Fruit fly (Drosophila melanogaster) whole organism, embryonic: ENCODE measurements around the gene wuho.

Source experiments
- Atf6 ChIP-seq: fragments of 200-800 bp; sonication (Bioruptor generic); IDR thresholded peaks from 2 replicates; pipeline ENCODE4 v1.3.6; 2022; ENCODE audit warnings: missing biosample characterization, missing genetic modification characterization
- B-H1 ChIP-seq: fragments of 200-800 bp; sonication (Bioruptor generic); IDR thresholded peaks from 3 replicates; pipeline ENCODE4 v1.3.6; 2022; ENCODE audit warnings: missing biosample characterization, missing genetic modification characterization
- Blimp-1 ChIP-seq: fragments of 200-800 bp; sonication (Bioruptor generic); optimal IDR thresholded peaks from 3 replicates; lab custom pipeline; 2018; ENCODE audit warnings: missing biosample characterization, missing genetic modification characterization, mild to moderate bottlenecking, moderate library complexity, missing genetic modification reagents
- CG12659 ChIP-seq: fragments of 200-800 bp; sonication (Bioruptor generic); optimal IDR thresholded peaks from 3 replicates; lab custom pipeline; 2017; ENCODE audit warnings: mild to moderate bottlenecking, missing biosample characterization, missing genetic modification reagents, missing genetic modification characterization
- CG15696 ChIP-seq: fragments of 200-800 bp; sonication (Bioruptor generic); optimal IDR thresholded peaks from 2 replicates; lab custom pipeline; 2019; ENCODE audit warnings: missing biosample characterization, mild to moderate bottlenecking, missing genetic modification characterization, moderate library complexity
- CG16779 ChIP-seq: fragments of 200-800 bp; sonication (Bioruptor generic); IDR thresholded peaks from 2 replicates; pipeline ENCODE4 v1.3.6; 2022; ENCODE audit warnings: missing biosample characterization, missing genetic modification characterization
- CG16863 ChIP-seq: fragments of 200-800 bp; sonication (Bioruptor generic); optimal IDR thresholded peaks from 3 replicates; lab custom pipeline; 2016; ENCODE audit warnings: missing biosample characterization, missing genetic modification characterization
- CG17186 ChIP-seq: fragments of 200-800 bp; sonication (Bioruptor generic); optimal IDR thresholded peaks from 3 replicates; lab custom pipeline; 2017; ENCODE audit warnings: missing biosample characterization, missing genetic modification reagents, missing genetic modification characterization
- CG17385 ChIP-seq: fragments of 200-800 bp; sonication (Bioruptor generic); optimal IDR thresholded peaks from 3 replicates; lab custom pipeline; 2018; ENCODE audit warnings: missing biosample characterization, mild to moderate bottlenecking, missing genetic modification characterization
- CG18599 ChIP-seq: fragments of 200-800 bp; sonication (Bioruptor generic); optimal IDR thresholded peaks from 3 replicates; lab custom pipeline; 2017; ENCODE audit warnings: missing biosample characterization, missing genetic modification characterization, mild to moderate bottlenecking, moderate library complexity, missing genetic modification reagents
- CG2116 ChIP-seq: fragments of 200-800 bp; sonication (Bioruptor generic); optimal IDR thresholded peaks from 3 replicates; lab custom pipeline; 2018; ENCODE audit warnings: missing biosample characterization, mild to moderate bottlenecking, missing genetic modification characterization
- CG33557 ChIP-seq: fragments of 200-800 bp; sonication (Bioruptor generic); optimal IDR thresholded peaks from 2 replicates; lab custom pipeline; 2019; ENCODE audit warnings: missing biosample characterization, mild to moderate bottlenecking, missing genetic modification characterization, moderate library complexity
- CG3995 ChIP-seq: fragments of 200-800 bp; sonication (Bioruptor generic); optimal IDR thresholded peaks from 3 replicates; lab custom pipeline; 2016; ENCODE audit warnings: missing biosample characterization, missing genetic modification characterization
- CG4328 ChIP-seq: fragments of 200-800 bp; sonication (Bioruptor generic); optimal IDR thresholded peaks from 3 replicates; lab custom pipeline; 2017; ENCODE audit warnings: missing biosample characterization, missing genetic modification reagents, missing genetic modification characterization
- CG6765 ChIP-seq: fragments of 200-800 bp; sonication (Bioruptor generic); optimal IDR thresholded peaks from 3 replicates; lab custom pipeline; 2017; ENCODE audit warnings: missing biosample characterization, mild to moderate bottlenecking, missing genetic modification characterization
- CG9932 ChIP-seq: fragments of 200-800 bp; sonication (Bioruptor generic); IDR thresholded peaks from 2 replicates; pipeline ENCODE4 v1.3.6; 2022; ENCODE audit warnings: missing biosample characterization, missing genetic modification characterization
- Camta ChIP-seq: fragments of 200-800 bp; sonication (Bioruptor generic); optimal IDR thresholded peaks from 2 replicates; lab custom pipeline; 2016; ENCODE audit warnings: missing biosample characterization, missing genetic modification characterization
- Dp ChIP-seq: fragments of 200-800 bp; sonication (Bioruptor generic); optimal IDR thresholded peaks from 2 replicates; lab custom pipeline; 2018; ENCODE audit warnings: missing biosample characterization, mild to moderate bottlenecking, missing genetic modification characterization, moderate library complexity
- Ets65A ChIP-seq: fragments of 200-800 bp; sonication (Bioruptor generic); peaks from one replicate; lab custom pipeline; 2016; ENCODE audit warnings: missing biosample characterization, missing genetic modification characterization
- Ets97D ChIP-seq: fragments of 200-800 bp; sonication (Bioruptor generic); optimal IDR thresholded peaks from 3 replicates; lab custom pipeline; 2016; ENCODE audit warnings: missing biosample characterization, missing genetic modification characterization
- HLH54F ChIP-seq: fragments of 200-800 bp; sonication (Bioruptor generic); optimal IDR thresholded peaks from 3 replicates; lab custom pipeline; 2016; ENCODE audit warnings: missing biosample characterization, missing genetic modification characterization
- Hmr ChIP-seq: fragments of 200-800 bp; sonication (Bioruptor generic); optimal IDR thresholded peaks from 3 replicates; lab custom pipeline; 2017; ENCODE audit warnings: mild to moderate bottlenecking, missing biosample characterization, missing genetic modification reagents, missing genetic modification characterization
- Mad ChIP-seq: fragments of 200-800 bp; sonication (Bioruptor generic); optimal IDR thresholded peaks from 2 replicates; lab custom pipeline; 2016; ENCODE audit warnings: missing biosample characterization, missing genetic modification characterization
- Oaz ChIP-seq: fragments of 200-800 bp; sonication (Bioruptor generic); IDR thresholded peaks from 2 replicates; pipeline ENCODE4 v1.3.6; 2022; ENCODE audit warnings: missing biosample characterization, missing genetic modification characterization
- Side ChIP-seq: fragments of 200-800 bp; sonication (Bioruptor generic); optimal IDR thresholded peaks from 2 replicates; lab custom pipeline; 2016; ENCODE audit warnings: missing biosample characterization, missing genetic modification characterization
- Xbp1 ChIP-seq: fragments of 200-800 bp; sonication (Bioruptor generic); optimal IDR thresholded peaks from 3 replicates; lab custom pipeline; 2016; ENCODE audit warnings: missing biosample characterization, mild to moderate bottlenecking, missing genetic modification characterization
- ab ChIP-seq: fragments of 200-800 bp; sonication (Bioruptor generic); optimal IDR thresholded peaks from 2 replicates; lab custom pipeline; 2016; ENCODE audit warnings: missing biosample characterization, missing genetic modification characterization
- ara ChIP-seq: fragments of 200-800 bp; sonication (Bioruptor generic); IDR thresholded peaks from 2 replicates; pipeline ENCODE4 v1.3.6; 2022; ENCODE audit warnings: missing biosample characterization, missing genetic modification characterization
- bigmax ChIP-seq: fragments of 200-800 bp; sonication (Bioruptor generic); optimal IDR thresholded peaks from 2 replicates; lab custom pipeline; 2018; ENCODE audit warnings: missing biosample characterization, mild to moderate bottlenecking, missing genetic modification characterization
- crol ChIP-seq: fragments of 200-800 bp; sonication (Bioruptor generic); IDR thresholded peaks from 2 replicates; pipeline ENCODE4 v1.3.6; 2022; ENCODE audit warnings: missing biosample characterization, missing genetic modification characterization
- dpn ChIP-seq, 2 experiments: fragments of 200-800 bp; sonication (Bioruptor generic); optimal IDR thresholded peaks; 3 replicates each; lab custom pipeline; 2016; ENCODE audit warnings: missing biosample characterization in 2 of 2, missing genetic modification characterization in 2 of 2
- dysf ChIP-seq: fragments of 200-800 bp; sonication (Bioruptor generic); IDR thresholded peaks from 3 replicates; pipeline ENCODE4 v1.3.6; 2022; ENCODE audit warnings: missing biosample characterization, missing genetic modification characterization
- gcm2 ChIP-seq: fragments of 200-800 bp; sonication (Bioruptor generic); optimal IDR thresholded peaks from 2 replicates; lab custom pipeline; 2016; ENCODE audit warnings: missing biosample characterization, missing genetic modification characterization
- gt ChIP-seq: fragments of 200-800 bp; sonication (Bioruptor generic); IDR thresholded peaks from 2 replicates; pipeline ENCODE4 v1.3.6; 2022; ENCODE audit warnings: missing biosample characterization, missing genetic modification characterization
- ham ChIP-seq: fragments of 200-800 bp; sonication (Bioruptor generic); IDR thresholded peaks from 2 replicates; pipeline ENCODE4 v1.3.6; 2022; ENCODE audit warnings: missing biosample characterization, missing genetic modification characterization
- lab ChIP-seq: fragments of 200-800 bp; sonication (Bioruptor generic); optimal IDR thresholded peaks from 3 replicates; lab custom pipeline; 2017; ENCODE audit warnings: missing biosample characterization, missing genetic modification characterization, mild to moderate bottlenecking, moderate library complexity, missing genetic modification reagents
- lmd ChIP-seq: fragments of 200-800 bp; sonication (Bioruptor generic); IDR thresholded peaks from 2 replicates; pipeline ENCODE4 v1.3.6; 2022; ENCODE audit warnings: missing biosample characterization, missing genetic modification characterization
- nau ChIP-seq: fragments of 200-800 bp; sonication (Bioruptor generic); optimal IDR thresholded peaks from 3 replicates; lab custom pipeline; 2017; ENCODE audit warnings: missing biosample characterization, mild to moderate bottlenecking, missing genetic modification characterization, missing genetic modification reagents
- otp ChIP-seq: fragments of 200-800 bp; sonication (Bioruptor generic); IDR thresholded peaks from 3 replicates; pipeline ENCODE4, ENCODE4 v1.3.6; 2022; ENCODE audit warnings: missing biosample characterization, missing genetic modification characterization
- peb ChIP-seq: fragments of 200-800 bp; sonication (Bioruptor generic); IDR thresholded peaks from 2 replicates; pipeline ENCODE4 v1.3.6; 2022; ENCODE audit warnings: missing biosample characterization, missing genetic modification characterization
- psq ChIP-seq: fragments of 200-800 bp; sonication (Bioruptor generic); optimal IDR thresholded peaks from 2 replicates; lab custom pipeline; 2017; ENCODE audit warnings: missing biosample characterization, missing genetic modification characterization
- rib ChIP-seq: fragments of 200-800 bp; sonication (Bioruptor generic); IDR thresholded peaks from 2 replicates; pipeline ENCODE4 v1.3.6; 2022; ENCODE audit warnings: missing biosample characterization, missing genetic modification characterization
- salm ChIP-seq: fragments of 200-800 bp; sonication (Bioruptor generic); optimal IDR thresholded peaks from 2 replicates; lab custom pipeline; 2018; ENCODE audit warnings: missing biosample characterization, mild to moderate bottlenecking, missing genetic modification characterization
- shn ChIP-seq: fragments of 200-800 bp; sonication (Bioruptor generic); optimal IDR thresholded peaks from 3 replicates; lab custom pipeline; 2016; ENCODE audit warnings: missing biosample characterization, missing genetic modification characterization
- slou ChIP-seq: fragments of 200-800 bp; sonication (Bioruptor generic); optimal IDR thresholded peaks from 3 replicates; lab custom pipeline; 2016; ENCODE audit warnings: missing biosample characterization, missing genetic modification characterization
- stwl ChIP-seq: fragments of 200-800 bp; sonication (Bioruptor generic); optimal IDR thresholded peaks from 3 replicates; lab custom pipeline; 2018; ENCODE audit warnings: missing biosample characterization, mild to moderate bottlenecking, missing genetic modification characterization, moderate library complexity
- sug ChIP-seq: fragments of 200-800 bp; optimal IDR thresholded peaks from 2 replicates; lab custom pipeline; 2019; ENCODE audit warnings: missing biosample characterization, mild to moderate bottlenecking, missing genetic modification characterization, moderate library complexity
- trem ChIP-seq: fragments of 200-800 bp; optimal IDR thresholded peaks from 3 replicates; lab custom pipeline; 2019; ENCODE audit warnings: missing biosample characterization, mild to moderate bottlenecking, missing genetic modification characterization, moderate library complexity
- ttk ChIP-seq: fragments of 200-800 bp; sonication (Bioruptor generic); IDR thresholded peaks from 2 replicates; pipeline ENCODE4 v2.1.2; 2022; ENCODE audit warnings: missing biosample characterization, missing genetic modification characterization
- vvl ChIP-seq: fragments of 200-800 bp; sonication (Bioruptor generic); IDR thresholded peaks from 2 replicates; pipeline ENCODE4 v1.3.6; 2022; ENCODE audit warnings: missing biosample characterization, missing genetic modification characterization
- z ChIP-seq: fragments of 200-800 bp; sonication (Bioruptor generic); IDR thresholded peaks from 3 replicates; pipeline ENCODE4 v1.3.6; 2022; ENCODE audit warnings: missing biosample characterization, missing genetic modification characterization

wuho gene

DNA sequence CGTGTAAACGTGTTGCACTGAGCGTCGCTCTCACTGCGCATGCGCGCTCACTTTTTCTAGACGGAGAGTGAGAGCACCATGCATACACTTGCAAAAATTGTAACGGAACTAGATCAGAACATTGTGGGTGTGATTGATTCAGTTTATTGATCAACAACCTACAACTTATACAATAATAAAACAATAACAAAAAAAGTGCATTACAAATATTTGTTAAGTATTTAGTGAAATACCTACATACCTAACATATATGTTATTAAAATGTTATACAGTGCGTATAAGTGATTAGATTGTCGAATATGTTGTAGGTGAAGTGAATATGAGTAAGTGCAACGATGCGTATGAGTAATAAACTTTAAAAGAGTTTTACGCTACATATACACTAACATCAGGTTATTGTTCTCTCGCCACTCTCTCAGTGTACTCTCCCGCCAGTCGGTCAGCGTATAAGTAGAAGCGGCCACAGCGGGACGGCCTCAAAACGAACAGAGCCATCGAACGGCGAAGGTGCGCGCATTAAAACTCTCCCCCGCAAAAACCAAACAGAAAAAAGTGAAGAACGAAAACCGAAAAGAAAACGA lies 42.6 kb downstream of the wuho start, which contains the start of gene CG42240 (continued):
- TF ChIP-seq gcm2 (peak; percentile 45), peb (peak; percentile 65), Atf6 (peak; percentile 85), bigmax (GFP tag; lab: Kevin White, UChicago) (no peak), shn (GFP tag; lab: Kevin White, UChicago) (peak; percentile 48), dysf (peak; percentile 93), Dp (GFP tag; lab: Kevin White, UChicago) (no peak), lmd (peak; percentile 84), trem (tag; lab: Kevin White, UChicago) (peak; percentile 71), CG6765 (GFP tag; lab: Kevin White, UChicago) (peak; percentile 85), z (no peak), rib (GFP tag; lab: Robert Waterston, UW) (0 out of 2 replicates have a peak, but pooled peaks have one; percentile 40), gt (GFP tag; lab: Robert Waterston, UW) (0 out of 2 replicates have a peak, but pooled peaks have one; percentile 23), CG18599 (GFP tag; lab: Kevin White, UChicago) (peak; percentile 93), salm (tag; lab: Kevin White, UChicago) (peak; percentile 83), ara (GFP tag; lab: Robert Waterston, UW) (peak; percentile 54; the same call in 1 of the 2 replicates), CG2116 (GFP tag; lab: Kevin White, UChicago) (peak; percentile 73), B-H1 (GFP tag; lab: Robert Waterston, UW) (peak; percentile 62), Hmr (peak; percentile 94), nau (GFP tag; lab: Kevin White, UChicago) (no peak), crol (GFP tag; lab: Robert Waterston, UW) (no peak), ttk (peak; percentile 77), ham (GFP tag; lab: Robert Waterston, UW) (no peak), Xbp1 (peak; percentile 91), Side (GFP tag; lab: Kevin White, UChicago) (peak; percentile 63), Camta (GFP tag; lab: Kevin White, UChicago) (peak; percentile 86), CG3995 (GFP tag; lab: Kevin White, UChicago) (peak; percentile 28), CG12659 (GFP tag; lab: Kevin White, UChicago) (peak; percentile 96), stwl (tag; lab: Kevin White, UChicago) (no peak), otp (GFP tag; lab: Robert Waterston, UW) (no peak; the same call in 2 of the 3 replicates), Ets65A (GFP tag; lab: Kevin White, UChicago) (peak; percentile 92), Mad (GFP tag; lab: Kevin White, UChicago) (peak; percentile 61), sug (peak; percentile 87), dpn (GFP tag; optimal IDR thresholded peaks at IDR 0.05; lab: Kevin White, UChicago) (peak; percentile 75 to 89), HLH54F (GFP tag; lab: Kevin White, UChicago) (peak; percentile 72), slou (peak; percentile 61), vvl (peak; percentile 78), CG17186 (GFP tag; lab: Kevin White, UChicago) (peak; percentile 66), Oaz (peak; percentile 71), Blimp-1 (GFP tag; lab: Kevin White, UChicago) (peak; percentile 88), CG17385 (GFP tag; lab: Kevin White, UChicago) (peak; percentile 90), CG16863 (peak; percentile 79), psq (GFP tag; lab: Kevin White, UChicago) (peak; percentile 66), CG9932 (GFP tag; lab: Robert Waterston, UW) (peak; percentile 54; the same call in 1 of the 2 replicates), CG33557 (GFP tag; lab: Kevin White, UChicago) (peak; percentile 71), CG4328 (GFP tag; lab: Kevin White, UChicago) (peak; percentile 90), CG15696 (peak; percentile 71), ab (GFP tag; lab: Kevin White, UChicago) (no peak), CG16779 (no peak), lab (GFP tag; lab: Kevin White, UChicago) (peak; percentile 89), Ets97D (GFP tag; lab: Kevin White, UChicago) (peak; percentile 51)
